Worm (Caenorhabditis elegans) whole organism, dauer: ENCODE results near the gene F14D7.12.
"Not testable (repeated sequence)": the region's sequence is repeated elsewhere in the genome, so short reads cannot be mapped to it uniquely, and the experiment has no call there.

ENCODE experiments used
- unc-62 ChIP-seq: sonication (generic microtip); optimal IDR thresholded peaks from 2 replicates; lab custom pipeline; 2017; ENCODE audit warnings: missing biosample characterization, missing genetic modification reagents, missing genetic modification characterization

Gene F14D7.12

ce11 chrV:14293667-14294194 is 6.1 kb upstream of the F14D7.12 start, which contains the start of gene F14D7.2:
TSS of gene F14D7.2 (minus strand) at chrV:14293717.
- TF ChIP-seq unc-62 (GFP tag; lab: Kevin White, UChicago), result no peak

- TF ChIP-seq unc-62 (GFP tag; lab: Kevin White, UChicago), result no peak
Observed at ce11 chrV:14294396-14294795, 5.4 kb upstream of the F14D7.12 start, which contains the start of gene F14D7.9. TSS of gene F14D7.9 (plus strand) at chrV:14294696.

ce11 chrV:14296499-14296898 is 3.3 kb upstream of the F14D7.12 start, which contains the start of gene F14D7.3:
TSS of gene F14D7.3 (plus strand) at chrV:14296799.
- no peak for TF ChIP-seq unc-62 (GFP tag; lab: Kevin White, UChicago)

ce11 chrV:14301076-14301475 is 1.3 kb downstream of the F14D7.12 start, which contains the start of gene F14D7.6:
TSS of gene F14D7.6 (plus strand) at chrV:14301413.
- TF ChIP-seq unc-62 (GFP tag; lab: Kevin White, UChicago), result no peak

ce11 chrV:14306771-14307170 is 7.0 kb downstream of the F14D7.12 start, which contains the start of gene spig-4:
TSS of gene spig-4 (minus strand) at chrV:14306871.
- not testable (repeated sequence) for TF ChIP-seq unc-62 (GFP tag; lab: Kevin White, UChicago)

ce11 chrV:14308164-14308563 is 8.3 kb downstream of the F14D7.12 start, which contains the start of gene spig-5:
TSS of gene spig-5 (plus strand) at chrV:14308464.
- not testable (repeated sequence) for TF ChIP-seq unc-62 (GFP tag; lab: Kevin White, UChicago)

- not testable (repeated sequence) for TF ChIP-seq unc-62 (GFP tag; lab: Kevin White, UChicago)
Observed at ce11 chrV:14309632-14310031, 9.8 kb downstream of the F14D7.12 start, which contains the start of gene F14D7.14. TSS of gene F14D7.14 (plus strand) at chrV:14309932.

- no peak for TF ChIP-seq unc-62 (GFP tag; lab: Kevin White, UChicago)
Observed at ce11 chrV:14311115-14311514, 11.3 kb downstream of the F14D7.12 start, which contains the start of gene ddn-3. TSS of gene ddn-3 (minus strand) at chrV:14311215.

ce11 chrV:14312695-14313094 is 12.9 kb downstream of the F14D7.12 start, which contains the start of gene F14D7.8:
TSS of gene F14D7.8 (minus strand) at chrV:14312795.
- TF ChIP-seq unc-62 (GFP tag; lab: Kevin White, UChicago), result no peak

- no peak for TF ChIP-seq unc-62 (GFP tag; lab: Kevin White, UChicago)
Observed at ce11 chrV:14314236-14314635, 14.4 kb downstream of the F14D7.12 start, which contains the start of gene F47B8.1. TSS of gene F47B8.1 (minus strand) at chrV:14314336.

ce11 chrV:14316525-14316924 is 16.7 kb downstream of the F14D7.12 start, which contains the start of gene F47B8.2:
TSS of gene F47B8.2 (minus strand) at chrV:14316625.
- TF ChIP-seq unc-62 (GFP tag; lab: Kevin White, UChicago), result no peak

- no peak for TF ChIP-seq unc-62 (GFP tag; lab: Kevin White, UChicago)
Observed at ce11 chrV:14317204-14317603, 17.4 kb downstream of the F14D7.12 start.

- no peak for TF ChIP-seq unc-62 (GFP tag; lab: Kevin White, UChicago)
Observed at ce11 chrV:14317621-14318020, 17.8 kb downstream of the F14D7.12 start.

- TF ChIP-seq unc-62 (GFP tag; lab: Kevin White, UChicago), result no peak
Observed at ce11 chrV:14319101-14319781, 19.4 kb downstream of the F14D7.12 start, which contains the start of gene F47B8.13. TSS of gene F47B8.13 (minus strand) at chrV:14319731.

ce11 chrV:14320246-14320645 is 20.4 kb downstream of the F14D7.12 start, which contains the start of gene F47B8.14:
TSS of gene F47B8.14 (plus strand) at chrV:14320546.
- TF ChIP-seq unc-62 (GFP tag; lab: Kevin White, UChicago), result no peak

ce11 chrV:14320730-14321319 is 21.0 kb downstream of the F14D7.12 start:
- TF ChIP-seq unc-62 (GFP tag; lab: Kevin White, UChicago), result no peak
